Worm (Caenorhabditis elegans) whole organism, midembryonic: ENCODE data around the gene srlf-13.

Experiments
- T22C8.4 ChIP-seq: fragments of 200-800 bp; sonication (Bioruptor generic); IDR thresholded peaks from 2 replicates; pipeline ENCODE4 v1.3.6; 2022; ENCODE audit warnings: missing genetic modification characterization, missing compliant biosample characterization
- cog-1 ChIP-seq: sonication (generic microtip); optimal IDR thresholded peaks from 2 replicates; lab custom pipeline; 2016; ENCODE audit warnings: missing genetic modification characterization, missing compliant biosample characterization
- flt-1 ChIP-seq: fragments of 200-800 bp; sonication (Bioruptor generic); IDR thresholded peaks from 2 replicates; pipeline ENCODE4 v1.3.6; 2022; ENCODE audit warnings: missing genetic modification characterization, missing compliant biosample characterization
- klf-2 ChIP-seq: fragments of 200-800 bp; sonication (Bioruptor generic); conservative IDR thresholded peaks from 2 replicates; pipeline ENCODE4 v1.3.6; 2022; ENCODE audit warnings: missing genetic modification reagents, missing genetic modification characterization, missing compliant biosample characterization
- med-1 ChIP-seq: sonication (generic microtip); optimal IDR thresholded peaks from 2 replicates; lab custom pipeline; 2017; ENCODE audit warnings: missing genetic modification characterization, mild to moderate bottlenecking, missing compliant biosample characterization, antibody characterized with exemption, missing genetic modification reagents; ENCODE audit not compliant: insufficient read depth
- ref-1 ChIP-seq: fragments of 200-800 bp; sonication (Bioruptor generic); conservative IDR thresholded peaks from 2 replicates; pipeline ENCODE4 v1.3.6; 2022; ENCODE audit warnings: missing genetic modification reagents, missing genetic modification characterization, missing compliant biosample characterization
- tab-1 ChIP-seq: fragments of 200-800 bp; sonication (Bioruptor generic); IDR thresholded peaks from 2 replicates; pipeline ENCODE4 v1.3.6; 2022; ENCODE audit warnings: missing genetic modification characterization, missing compliant biosample characterization
- ztf-23 ChIP-seq: fragments of 200-800 bp; sonication (Bioruptor generic); IDR thresholded peaks from 2 replicates; pipeline ENCODE4 v1.3.6; 2022; ENCODE audit warnings: missing genetic modification reagents, missing genetic modification characterization, missing compliant biosample characterization
- ztf-29 ChIP-seq: fragments of 200-800 bp; sonication (Bioruptor generic); IDR thresholded peaks from 2 replicates; pipeline ENCODE4 v1.3.6; 2022; ENCODE audit warnings: missing genetic modification reagents, missing genetic modification characterization, missing compliant biosample characterization

srlf-13 gene

DNA sequence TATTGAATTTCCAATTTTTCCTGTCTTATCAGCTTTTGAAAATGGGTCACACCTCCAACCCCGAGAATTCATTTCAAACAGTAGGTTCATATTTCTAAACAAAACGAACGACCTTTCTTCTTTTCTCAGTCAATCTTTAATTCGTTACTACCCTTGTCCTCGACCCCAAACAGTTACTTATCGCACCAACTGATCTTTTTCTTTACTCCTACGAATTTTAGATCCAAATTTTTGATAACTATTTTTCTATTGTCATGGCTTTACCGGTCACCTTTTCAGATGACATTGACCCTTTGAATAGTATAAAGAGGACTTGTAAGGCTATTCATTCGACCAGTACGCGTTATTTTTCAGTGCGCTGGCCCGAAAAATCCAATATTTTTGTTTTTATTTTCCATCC lies 19.7 kb upstream of the srlf-13 start:
- TF ChIP-seq flt-1 (GFP tag; lab: Robert Waterston, UW) (no peak), cog-1 (tag; lab: Kevin White, UChicago) (no peak), ref-1 (GFP tag; lab: Robert Waterston, UW) (no peak), tab-1 (GFP tag; lab: Robert Waterston, UW) (no peak), med-1 (GFP tag; lab: Kevin White, UChicago) (no peak)

ce11 chrIV:10915388-10915787 lies 19.0 kb upstream of the srlf-13 start, which contains the start of gene ZK593.3:
TSS of gene ZK593.3 (plus strand) at chrIV:10915688.
- no peak for TF ChIP-seq tab-1 (GFP tag; lab: Robert Waterston, UW)
- no peak for TF ChIP-seq ref-1 (GFP tag; lab: Robert Waterston, UW)
- TF ChIP-seq ztf-29 (GFP tag; lab: Robert Waterston, UW), result no peak
- TF ChIP-seq flt-1 (GFP tag; lab: Robert Waterston, UW), result no peak
- TF ChIP-seq ztf-23 (GFP tag; lab: Robert Waterston, UW), result no peak
- TF ChIP-seq klf-2 (GFP tag; lab: Robert Waterston, UW), result no peak
- no peak for TF ChIP-seq med-1 (GFP tag; lab: Kevin White, UChicago)
- no peak for TF ChIP-seq cog-1 (tag; lab: Kevin White, UChicago)
- TF ChIP-seq T22C8.4, result no peak

- TF ChIP-seq cog-1 (tag; lab: Kevin White, UChicago) (no peak), ztf-23 (GFP tag; lab: Robert Waterston, UW) (no peak), flt-1 (GFP tag; lab: Robert Waterston, UW) (no peak), T22C8.4 (no peak), ref-1 (GFP tag; lab: Robert Waterston, UW) (no peak), ztf-29 (GFP tag; lab: Robert Waterston, UW) (no peak), tab-1 (GFP tag; lab: Robert Waterston, UW) (no peak), med-1 (GFP tag; lab: Kevin White, UChicago) (no peak), klf-2 (GFP tag; lab: Robert Waterston, UW) (no peak)
Observed at ce11 chrIV:10913081-10913480, 16.7 kb upstream of the srlf-13 start, which contains the start of gene ZK593.2. TSS of gene ZK593.2 (plus strand) at chrIV:10913381.

DNA sequence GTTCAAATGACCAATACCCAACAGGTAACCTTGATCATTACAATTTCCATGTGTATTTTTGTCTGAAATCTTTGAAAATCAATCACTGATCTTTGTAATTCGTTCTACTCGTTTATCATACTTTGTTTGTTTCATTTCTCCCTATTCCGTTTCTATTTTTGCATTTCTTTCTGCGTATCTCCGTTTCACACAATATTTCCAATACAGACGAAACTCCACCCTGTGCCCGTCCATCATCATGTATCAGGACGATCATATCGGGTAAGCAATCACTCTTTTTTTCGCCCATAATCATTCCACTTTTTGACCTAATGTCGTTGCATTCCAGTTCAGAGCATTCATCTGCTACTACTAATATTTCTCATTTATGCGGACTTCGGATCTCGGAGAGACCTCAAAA lies 13.3 kb upstream of the srlf-13 start, which contains the start of gene pyk-2:
TSS of gene pyk-2 (plus strand) at position 206 of the 400 bp plus-strand sequence.
- no peak for TF ChIP-seq T22C8.4

DNA sequence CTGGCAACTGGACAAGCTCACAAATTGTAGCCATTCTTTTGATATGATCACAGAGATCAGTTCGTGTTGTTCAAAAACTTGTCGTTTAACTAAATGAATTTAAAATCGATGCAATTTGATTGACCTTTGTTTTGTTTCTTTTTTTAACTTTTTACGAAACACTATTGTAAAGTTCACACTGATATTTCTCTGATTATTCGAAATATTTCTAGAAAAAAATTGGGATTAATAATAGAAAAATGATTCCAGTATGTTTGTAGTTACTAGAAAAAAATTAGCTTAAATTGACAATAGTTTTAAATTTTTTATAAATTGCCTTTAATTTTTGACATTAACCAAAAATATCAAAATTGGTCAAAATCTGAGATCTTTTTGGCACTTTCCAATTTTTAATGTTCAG lies 12.8 kb upstream of the srlf-13 start, which contains the start of gene ZK596.2:
TSS of gene ZK596.2 (minus strand) at position 101 of the 400 bp plus-strand sequence.
- TF ChIP-seq klf-2 (GFP tag; lab: Robert Waterston, UW) (no peak), ztf-29 (GFP tag; lab: Robert Waterston, UW) (no peak), ztf-23 (GFP tag; lab: Robert Waterston, UW) (no peak), T22C8.4 (no peak), cog-1 (tag; lab: Kevin White, UChicago) (no peak), flt-1 (GFP tag; lab: Robert Waterston, UW) (no peak), tab-1 (GFP tag; lab: Robert Waterston, UW) (no peak), ref-1 (GFP tag; lab: Robert Waterston, UW) (no peak), med-1 (GFP tag; lab: Kevin White, UChicago) (no peak)

- no peak for TF ChIP-seq T22C8.4
- TF ChIP-seq tab-1 (GFP tag; lab: Robert Waterston, UW), result no peak
- TF ChIP-seq med-1 (GFP tag; lab: Kevin White, UChicago), result no peak
- TF ChIP-seq ref-1 (GFP tag; lab: Robert Waterston, UW), result no peak
- no peak for TF ChIP-seq ztf-23 (GFP tag; lab: Robert Waterston, UW)
- no peak for TF ChIP-seq cog-1 (tag; lab: Kevin White, UChicago)
- no peak for TF ChIP-seq ztf-29 (GFP tag; lab: Robert Waterston, UW)
Observed at ce11 chrIV:10904282-10904681, 7.9 kb upstream of the srlf-13 start, which contains the start of gene ZK596.3. TSS of gene ZK596.3 (minus strand) at chrIV:10904382.

DNA sequence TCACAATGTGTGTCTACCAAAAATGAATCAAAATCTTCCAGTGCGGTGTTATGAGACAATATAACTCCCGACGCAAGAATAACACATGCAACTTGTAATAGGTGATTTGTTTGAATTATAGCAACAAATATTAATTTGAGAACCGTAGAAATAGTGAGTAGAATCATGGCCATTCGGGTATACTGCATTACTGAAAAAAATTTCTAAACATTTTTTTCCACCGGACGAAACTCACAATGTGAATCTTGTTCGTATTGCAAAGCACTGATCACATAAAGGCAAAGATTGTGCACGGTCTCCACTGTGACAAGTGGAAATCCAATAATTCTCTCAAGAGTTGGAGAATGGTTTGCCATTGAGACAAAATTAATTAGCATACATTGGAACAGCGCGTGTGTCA lies 6.1 kb upstream of the srlf-13 start:
- TF ChIP-seq flt-1 (GFP tag; lab: Robert Waterston, UW) (no peak), ztf-29 (GFP tag; lab: Robert Waterston, UW) (no peak), klf-2 (GFP tag; lab: Robert Waterston, UW) (no peak), ref-1 (GFP tag; lab: Robert Waterston, UW) (no peak), tab-1 (GFP tag; lab: Robert Waterston, UW) (no peak), ztf-23 (GFP tag; lab: Robert Waterston, UW) (no peak), T22C8.4 (no peak), cog-1 (tag; lab: Kevin White, UChicago) (no peak), med-1 (GFP tag; lab: Kevin White, UChicago) (no peak)

- TF ChIP-seq ztf-23 (GFP tag; lab: Robert Waterston, UW) (no peak), ref-1 (GFP tag; lab: Robert Waterston, UW) (no peak), T22C8.4 (no peak), med-1 (GFP tag; lab: Kevin White, UChicago) (no peak), cog-1 (tag; lab: Kevin White, UChicago) (no peak), tab-1 (GFP tag; lab: Robert Waterston, UW) (no peak), flt-1 (GFP tag; lab: Robert Waterston, UW) (no peak), ztf-29 (GFP tag; lab: Robert Waterston, UW) (no peak), klf-2 (GFP tag; lab: Robert Waterston, UW) (no peak)
Observed at ce11 chrIV:10900083-10900482, 3.7 kb upstream of the srlf-13 start, which contains the start of gene srlf-30. TSS of gene srlf-30 (plus strand) at chrIV:10900383.

ce11 chrIV:10899091-10899490 lies 2.7 kb upstream of the srlf-13 start, which contains the start of the genes F13E9.9 and F13E9.19:
TSS of gene F13E9.9 (minus strand) at chrIV:10899191.
TSS of gene F13E9.19 (plus strand) at chrIV:10899406.
- TF ChIP-seq tab-1 (GFP tag; lab: Robert Waterston, UW), result no peak

ce11 chrIV:10898160-10898559 lies 1.7 kb upstream of the srlf-13 start:
- no peak for TF ChIP-seq T22C8.4
- TF ChIP-seq flt-1 (GFP tag; lab: Robert Waterston, UW), result no peak
- TF ChIP-seq ref-1 (GFP tag; lab: Robert Waterston, UW), result no peak
- no peak for TF ChIP-seq ztf-23 (GFP tag; lab: Robert Waterston, UW)
- TF ChIP-seq tab-1 (GFP tag; lab: Robert Waterston, UW), result no peak
- no peak for TF ChIP-seq ztf-29 (GFP tag; lab: Robert Waterston, UW)
